Fruit fly (Drosophila melanogaster) whole organism, embryonic: ENCODE data around the gene beag.

Experiments
- Atf3 ChIP-seq: fragments of 200-800 bp; sonication (Bioruptor generic); optimal IDR thresholded peaks from 3 replicates; lab custom pipeline; 2016; ENCODE audit warnings: missing biosample characterization, missing genetic modification characterization
- CG11085 ChIP-seq: fragments of 200-800 bp; sonication (Bioruptor generic); IDR thresholded peaks from 2 replicates; pipeline ENCODE4 v1.3.6; 2022; ENCODE audit warnings: missing biosample characterization, missing genetic modification characterization
- CG9797 ChIP-seq: fragments of 200-800 bp; sonication (Bioruptor generic); optimal IDR thresholded peaks from 3 replicates; lab custom pipeline; 2018; ENCODE audit warnings: missing biosample characterization, mild to moderate bottlenecking, missing genetic modification characterization
- Sox102F ChIP-seq: fragments of 200-800 bp; sonication (Bioruptor generic); optimal IDR thresholded peaks from 2 replicates; lab custom pipeline; 2018; ENCODE audit warnings: missing biosample characterization, mild to moderate bottlenecking, missing genetic modification characterization, moderate library complexity
- usp ChIP-seq: fragments of >200 bp; optimal IDR thresholded peaks from 2 replicates; lab custom pipeline; 2017; ENCODE audit warnings: missing biosample characterization, missing genetic modification characterization

DNA sequence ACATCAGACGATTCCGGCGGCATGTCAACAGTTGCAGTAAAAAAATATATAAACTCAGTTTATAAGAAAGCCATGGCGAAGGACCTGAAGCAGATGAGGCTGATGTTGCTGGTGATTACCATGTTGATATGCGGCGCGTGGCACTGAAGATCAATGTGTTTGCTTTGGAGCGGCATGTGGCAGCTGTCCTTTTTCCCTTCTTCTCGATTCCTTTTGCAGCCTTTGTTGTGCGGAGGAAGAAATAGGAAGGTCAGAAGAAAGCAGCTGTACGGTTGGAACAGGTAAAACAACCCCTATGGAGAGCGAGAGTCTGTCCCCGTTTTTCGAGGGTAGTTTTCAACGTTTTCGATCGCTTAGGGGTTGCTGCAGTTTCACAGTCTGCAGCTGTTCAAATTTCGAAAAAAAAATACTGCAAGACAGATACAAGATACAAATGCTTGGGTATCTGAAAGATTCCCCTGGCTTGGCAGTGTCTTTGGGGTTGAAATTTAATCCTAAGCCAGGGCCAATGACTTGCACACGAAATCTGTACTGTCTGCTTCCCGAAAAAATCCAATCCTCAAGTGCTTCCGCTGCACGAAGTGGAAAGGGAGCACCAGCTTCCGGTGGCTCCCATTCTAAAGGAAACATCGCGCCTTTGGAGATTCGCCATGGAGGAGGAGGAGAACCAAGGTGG is 39.9 kb downstream of the beag start:
- TF ChIP-seq CG9797, result no peak
- no peak for TF ChIP-seq usp (GFP tag; lab: Kevin White, UChicago)
- no peak for TF ChIP-seq Atf3 (GFP tag; lab: Kevin White, UChicago)
- TF ChIP-seq Sox102F (GFP tag; lab: Kevin White, UChicago), result no peak
- no peak for TF ChIP-seq CG11085 (GFP tag; lab: Robert Waterston, UW)
